Worm (Caenorhabditis elegans) whole organism, L4 larva: ENCODE results near the gene C09H10.4.
A peak's percentile ranks its signal among the peaks of the same experiment; 100 is the strongest.

Experiments
- F44E2.7 ChIP-seq: fragments of 200-800 bp; sonication (Bioruptor generic); IDR thresholded peaks from 2 replicates; pipeline ENCODE4 v2.1.2; 2022; ENCODE audit warnings: missing genetic modification characterization, missing compliant biosample characterization
- F49E8.2 ChIP-seq: sonication (generic microtip); optimal IDR thresholded peaks from 2 replicates; lab custom pipeline; 2016; ENCODE audit warnings: missing compliant biosample characterization, mild to moderate bottlenecking, missing genetic modification characterization, borderline replicate concordance
- R02D3.7 ChIP-seq: fragments of 150-350 bp; sonication (generic microtip); optimal IDR thresholded peaks from 3 replicates; lab custom pipeline; 2014; ENCODE audit warnings: missing biosample characterization, missing genetic modification characterization
- T20F7.1 ChIP-seq: fragments of 200-800 bp; sonication (Bioruptor generic); optimal IDR thresholded peaks from 2 replicates; lab custom pipeline; 2018; ENCODE audit warnings: mild to moderate bottlenecking, missing genetic modification characterization, missing compliant biosample characterization
- Y105C5A.15 ChIP-seq: fragments of 200-800 bp; sonication (Bioruptor generic); IDR thresholded peaks from 2 replicates; pipeline ENCODE4 v1.3.6; 2022; ENCODE audit warnings: missing genetic modification characterization, missing compliant biosample characterization
- Y48G9A.11 ChIP-seq: fragments of 200-800 bp; sonication (Bioruptor generic); IDR thresholded peaks from 2 replicates; pipeline ENCODE4 v1.3.6; 2022; ENCODE audit warnings: missing genetic modification reagents, missing genetic modification characterization, missing compliant biosample characterization
- ZK337.2 ChIP-seq: fragments of 200-800 bp; sonication (Bioruptor generic); IDR thresholded peaks from 2 replicates; pipeline ENCODE4 v1.3.6; 2022; ENCODE audit warnings: missing genetic modification reagents, missing genetic modification characterization, missing compliant biosample characterization
- ZK546.5 ChIP-seq, 2 experiments: sonication (generic microtip); optimal IDR thresholded peaks; 2 replicates each; lab custom pipeline; 2017; ENCODE audit warnings: missing biosample characterization in 2 of 2, missing genetic modification characterization in 2 of 2
- aha-1 ChIP-seq: fragments of 150-350 bp; peaks from one replicate; lab custom pipeline; 2014; ENCODE audit warnings: missing biosample characterization, missing genetic modification characterization
- aly-2 ChIP-seq: sonication (generic microtip); optimal IDR thresholded peaks from 2 replicates; lab custom pipeline; 2018; ENCODE audit warnings: missing biosample characterization, missing genetic modification characterization
- ama-1 ChIP-seq: fragments of 150-350 bp; optimal IDR thresholded peaks from 2 replicates; lab custom pipeline; 2014; ENCODE audit warnings: inconsistent platforms, mixed read lengths
- attf-4 ChIP-seq: sonication (generic microtip); optimal IDR thresholded peaks from 3 replicates; lab custom pipeline; 2017; ENCODE audit warnings: missing biosample characterization, missing genetic modification characterization
- ceh-28 ChIP-seq: fragments of 150-350 bp; optimal IDR thresholded peaks from 2 replicates; lab custom pipeline; 2014; ENCODE audit warnings: missing biosample characterization, missing genetic modification reagents, missing genetic modification characterization
- ceh-32 ChIP-seq: sonication (generic microtip); optimal IDR thresholded peaks from 2 replicates; lab custom pipeline; 2016; ENCODE audit warnings: mild to moderate bottlenecking, missing genetic modification characterization, missing compliant biosample characterization; ENCODE audit not compliant: poor library complexity
- ceh-82 ChIP-seq: sonication (generic microtip); optimal IDR thresholded peaks from 2 replicates; lab custom pipeline; 2017; ENCODE audit warnings: missing biosample characterization, missing genetic modification characterization
- cey-2 ChIP-seq: sonication (generic microtip); optimal IDR thresholded peaks from 3 replicates; lab custom pipeline; 2017; ENCODE audit warnings: missing genetic modification characterization, mild to moderate bottlenecking, missing compliant biosample characterization, antibody characterized with exemption, borderline replicate concordance; ENCODE audit not compliant: insufficient read depth
- daf-12 ChIP-seq: fragments of 150-350 bp; optimal IDR thresholded peaks from 2 replicates; lab custom pipeline; 2014; ENCODE audit warnings: missing biosample characterization, missing genetic modification reagents, missing genetic modification characterization
- daf-19 ChIP-seq: fragments of 200-800 bp; sonication (Bioruptor generic); conservative IDR thresholded peaks from 2 replicates; pipeline ENCODE4 v1.3.6; 2022; ENCODE audit warnings: missing genetic modification characterization, missing compliant biosample characterization
- dmd-6 ChIP-seq: fragments of 200-800 bp; sonication (Bioruptor generic); IDR thresholded peaks from 2 replicates; pipeline ENCODE4 v1.3.6; 2022; ENCODE audit warnings: missing genetic modification reagents, missing genetic modification characterization, missing compliant biosample characterization
- duxl-1 ChIP-seq: sonication (generic microtip); optimal IDR thresholded peaks from 2 replicates; lab custom pipeline; 2016; ENCODE audit warnings: mild to moderate bottlenecking, missing genetic modification characterization, moderate library complexity, missing compliant biosample characterization; ENCODE audit not compliant: poor library complexity
- dve-1 ChIP-seq: sonication (generic microtip); optimal IDR thresholded peaks from 2 replicates; lab custom pipeline; 2017; ENCODE audit warnings: antibody characterized with exemption, mild to moderate bottlenecking, missing genetic modification characterization, missing compliant biosample characterization; ENCODE audit not compliant: insufficient read depth
- egl-43 ChIP-seq: fragments of 200-800 bp; sonication (Bioruptor generic); IDR thresholded peaks from 2 replicates; pipeline ENCODE4 v1.3.6; 2022; ENCODE audit warnings: missing genetic modification reagents, missing genetic modification characterization, missing compliant biosample characterization
- fkh-10 ChIP-seq: fragments of 150-350 bp; optimal IDR thresholded peaks from 2 replicates; lab custom pipeline; 2014; ENCODE audit warnings: missing biosample characterization, missing genetic modification reagents, missing genetic modification characterization
- fos-1 ChIP-seq: fragments of 150-350 bp; optimal IDR thresholded peaks from 2 replicates; lab custom pipeline; 2014; ENCODE audit warnings: missing biosample characterization, missing genetic modification characterization
- gei-8 ChIP-seq: fragments of 200-800 bp; sonication (Bioruptor generic); optimal IDR thresholded peaks from 2 replicates; lab custom pipeline; 2018; ENCODE audit warnings: mild to moderate bottlenecking, missing genetic modification characterization, missing compliant biosample characterization
- hmg-1.1 ChIP-seq: fragments of 200-800 bp; sonication (Bioruptor generic); IDR thresholded peaks from 2 replicates; pipeline ENCODE4 v1.3.6; 2022; ENCODE audit warnings: missing genetic modification reagents, missing genetic modification characterization, missing compliant biosample characterization
- lin-15B ChIP-seq: fragments of 150-350 bp; sonication (generic microtip); optimal IDR thresholded peaks from 3 replicates; lab custom pipeline; 2014; ENCODE audit warnings: missing biosample characterization, missing genetic modification characterization
- lin-29 ChIP-seq: fragments of 200-800 bp; sonication (Bioruptor generic); IDR thresholded peaks from 2 replicates; pipeline ENCODE4 v1.3.6; 2022; ENCODE audit warnings: missing genetic modification reagents, missing genetic modification characterization, missing compliant biosample characterization
- lin-38 ChIP-seq: fragments of 200-800 bp; sonication (Bioruptor generic); IDR thresholded peaks from 2 replicates; pipeline ENCODE4 v1.3.6; 2022; ENCODE audit warnings: missing genetic modification reagents, missing genetic modification characterization, missing compliant biosample characterization
- lin-39 ChIP-seq: fragments of 150-350 bp; optimal IDR thresholded peaks from 2 replicates; lab custom pipeline; 2014; ENCODE audit warnings: missing biosample characterization, missing genetic modification reagents, missing genetic modification characterization
- lir-3 ChIP-seq: sonication (generic microtip); optimal IDR thresholded peaks from 2 replicates; lab custom pipeline; 2016; ENCODE audit warnings: mild to moderate bottlenecking, missing genetic modification characterization, missing compliant biosample characterization
- madf-5 ChIP-seq, 2 experiments: fragments of 200-800 bp; sonication (Bioruptor generic); IDR thresholded peaks; 2 replicates each; pipeline ENCODE4 v1.3.6; 2022; ENCODE audit warnings: missing compliant biosample characterization in 2 of 2, missing genetic modification characterization in 2 of 2
- madf-9 ChIP-seq: fragments of 200-800 bp; sonication (Bioruptor generic); conservative IDR thresholded peaks from 2 replicates; pipeline ENCODE4 v1.3.6; 2022; ENCODE audit warnings: missing genetic modification reagents, missing genetic modification characterization, missing compliant biosample characterization
- mes-2 ChIP-seq: sonication (generic microtip); optimal IDR thresholded peaks from 2 replicates; lab custom pipeline; 2016; ENCODE audit warnings: missing genotype, mild to moderate bottlenecking, missing genetic modification characterization, missing compliant biosample characterization; ENCODE audit not compliant: poor library complexity, severe bottlenecking
- mxl-3 ChIP-seq: fragments of 200-800 bp; sonication (Bioruptor generic); optimal IDR thresholded peaks from 2 replicates; lab custom pipeline; 2018; ENCODE audit warnings: mild to moderate bottlenecking, missing genetic modification characterization, missing compliant biosample characterization
- nhr-11 ChIP-seq: fragments of 150-350 bp; optimal IDR thresholded peaks from 2 replicates; lab custom pipeline; 2014; ENCODE audit warnings: missing biosample characterization, missing genetic modification characterization
- nhr-237 ChIP-seq: sonication (generic microtip); optimal IDR thresholded peaks from 2 replicates; lab custom pipeline; 2017; ENCODE audit warnings: missing biosample characterization, missing genetic modification characterization
- nhr-28 ChIP-seq: fragments of 150-350 bp; optimal IDR thresholded peaks from 2 replicates; lab custom pipeline; 2014; ENCODE audit warnings: missing biosample characterization, missing genetic modification characterization
- nhr-41 ChIP-seq: fragments of 200-800 bp; sonication (Bioruptor generic); IDR thresholded peaks from 2 replicates; pipeline ENCODE4 v1.3.6; 2022; ENCODE audit warnings: missing genetic modification reagents, missing genetic modification characterization, missing compliant biosample characterization
- nhr-42 ChIP-seq: fragments of 200-800 bp; sonication (Bioruptor generic); IDR thresholded peaks from 2 replicates; pipeline ENCODE4 v1.3.6; 2022; ENCODE audit warnings: missing genetic modification characterization, missing compliant biosample characterization
- nhr-6 ChIP-seq: fragments of 150-350 bp; optimal IDR thresholded peaks from 2 replicates; lab custom pipeline; 2014; ENCODE audit warnings: missing biosample characterization, missing genetic modification characterization
- nhr-76 ChIP-seq: fragments of 150-350 bp; optimal IDR thresholded peaks from 2 replicates; lab custom pipeline; 2014; ENCODE audit warnings: missing biosample characterization, missing genetic modification characterization
- nhr-77 ChIP-seq: fragments of 150-350 bp; optimal IDR thresholded peaks from 2 replicates; lab custom pipeline; 2014; ENCODE audit warnings: missing biosample characterization, missing genetic modification characterization
- pha-4 ChIP-seq, 2 experiments: fragments of 150-350 bp in 1 of 2; fragments of 200-800 bp in 1 of 2; sonication (Bioruptor generic) in 1 of 2; IDR thresholded peaks in 1 of 2; optimal IDR thresholded peaks in 1 of 2; 2 replicates each; pipeline versions ENCODE4 v1.3.6 to Lab custom; 2014 to 2022; ENCODE audit warnings: missing genetic modification characterization in 2 of 2, missing genetic modification reagents in 2 of 2, missing biosample characterization in 1 of 2, missing compliant biosample characterization in 1 of 2
- php-3 ChIP-seq: fragments of 200-800 bp; sonication (Bioruptor generic); IDR thresholded peaks from 2 replicates; pipeline ENCODE4 v1.3.6; 2022; ENCODE audit warnings: missing genetic modification reagents, missing genetic modification characterization, missing compliant biosample characterization
- rbr-2 ChIP-seq: sonication (generic microtip); optimal IDR thresholded peaks from 2 replicates; lab custom pipeline; 2016; ENCODE audit warnings: missing genotype, missing genetic modification characterization, missing compliant biosample characterization
- saeg-2 ChIP-seq: fragments of 200-800 bp; sonication (Bioruptor generic); IDR thresholded peaks from 2 replicates; pipeline ENCODE4 v1.3.6; 2022; ENCODE audit warnings: missing genetic modification reagents, missing genetic modification characterization, missing compliant biosample characterization
- snpc-1.2 ChIP-seq: fragments of 200-800 bp; sonication (Bioruptor generic); IDR thresholded peaks from 2 replicates; pipeline ENCODE4 v1.3.6; 2022; ENCODE audit warnings: missing genetic modification reagents, missing genetic modification characterization, missing compliant biosample characterization
- snpc-4 ChIP-seq: fragments of 150-350 bp; optimal IDR thresholded peaks from 2 replicates; lab custom pipeline; 2014; ENCODE audit warnings: missing biosample characterization, missing genetic modification characterization
- unc-39 ChIP-seq: sonication (generic microtip); optimal IDR thresholded peaks from 2 replicates; lab custom pipeline; 2017; ENCODE audit warnings: missing biosample characterization, missing genetic modification characterization
- zag-1 ChIP-seq: fragments of 150-350 bp; optimal IDR thresholded peaks from 2 replicates; lab custom pipeline; 2014; ENCODE audit warnings: missing biosample characterization, missing genetic modification characterization
- zip-11 ChIP-seq: fragments of 200-800 bp; sonication (Bioruptor generic); IDR thresholded peaks from 2 replicates; pipeline ENCODE4 v1.3.6; 2022; ENCODE audit warnings: missing genetic modification characterization, missing compliant biosample characterization

C09H10.4 gene

ce11 chrII:11103052-11103451 is 3.1 kb downstream of the C09H10.4 start (continued):
- no peak for TF ChIP-seq lir-3 (tag; lab: Kevin White, UChicago)
- TF ChIP-seq nhr-6, result peak; percentile 76
- TF ChIP-seq lin-39 (tag; lab: Kevin White, UChicago), result no peak
- TF ChIP-seq dmd-6 (GFP tag; lab: Robert Waterston, UW), result peak; percentile 49; the same call in 1 of the 2 replicates
- no peak for TF ChIP-seq ZK546.5 (tag; optimal IDR thresholded peaks at IDR 0.05; lab: Kevin White, UChicago)
- TF ChIP-seq R02D3.7, result no peak
- TF ChIP-seq gei-8, result no peak
- TF ChIP-seq egl-43 (GFP tag; lab: Robert Waterston, UW), result no peak
- no peak for TF ChIP-seq cey-2 (tag; lab: Kevin White, UChicago)
- TF ChIP-seq pha-4 (GFP tag; IDR thresholded peaks at IDR 0.05; lab: Robert Waterston, UW), result no peak
- TF ChIP-seq pha-4 (tag; optimal IDR thresholded peaks at IDR 0.05; lab: Kevin White, UChicago), result peak; percentile 66
- no peak for TF ChIP-seq ZK337.2
- no peak for TF ChIP-seq T20F7.1 (GFP tag; lab: Kevin White, UChicago)
- TF ChIP-seq ceh-28 (tag; lab: Kevin White, UChicago), result no peak
- no peak for TF ChIP-seq unc-39 (tag; lab: Kevin White, UChicago)
- no peak for TF ChIP-seq madf-5 (GFP tag; IDR thresholded peaks at IDR 0.05; lab: Robert Waterston, UW)
- no peak for TF ChIP-seq aly-2 (tag; lab: Kevin White, UChicago)
- TF ChIP-seq nhr-41 (GFP tag; lab: Robert Waterston, UW), result no peak
- TF ChIP-seq nhr-28 (tag; lab: Kevin White, UChicago), result peak; percentile 77
- peak; percentile 52 for TF ChIP-seq mxl-3 (GFP tag; lab: Kevin White, UChicago)
- peak; percentile 80 for TF ChIP-seq dve-1 (tag; lab: Kevin White, UChicago)
- no peak for TF ChIP-seq ceh-32 (tag; lab: Kevin White, UChicago)
- no peak for TF ChIP-seq nhr-76 (tag; lab: Kevin White, UChicago)
- no peak for TF ChIP-seq saeg-2 (GFP tag; lab: Robert Waterston, UW)
- no peak for TF ChIP-seq duxl-1 (tag; lab: Kevin White, UChicago)
- TF ChIP-seq zag-1 (tag; lab: Kevin White, UChicago), result no peak
- no peak for TF ChIP-seq php-3 (GFP tag; lab: Robert Waterston, UW)
- TF ChIP-seq aha-1 (tag; lab: Kevin White, UChicago), result peak; percentile 83
- TF ChIP-seq lin-15B (tag; lab: Kevin White, UChicago), result no peak
- peak; percentile 29 for TF ChIP-seq fkh-10 (GFP tag; lab: Kevin White, UChicago)
- TF ChIP-seq nhr-77 (tag; lab: Kevin White, UChicago), result peak; percentile 72
- 0 out of 2 replicates have a peak, but pooled peaks have one; percentile 11 for TF ChIP-seq nhr-42 (GFP tag; lab: Robert Waterston, UW)
- TF ChIP-seq lin-38 (GFP tag; lab: Robert Waterston, UW), result peak; percentile 83
- TF ChIP-seq F44E2.7, result no peak
- no peak for TF ChIP-seq Y48G9A.11
- TF ChIP-seq madf-9 (GFP tag; lab: Robert Waterston, UW), result no peak
- TF ChIP-seq fos-1 (tag; lab: Kevin White, UChicago), result no peak
- TF ChIP-seq nhr-11 (tag; lab: Kevin White, UChicago), result peak; percentile 32
- no peak for TF ChIP-seq zip-11
- no peak for TF ChIP-seq attf-4 (tag; lab: Kevin White, UChicago)
- no peak for TF ChIP-seq lin-29 (GFP tag; lab: Robert Waterston, UW)
- peak; percentile 37; the same call in 1 of the 2 replicates for TF ChIP-seq hmg-1.1 (GFP tag; lab: Robert Waterston, UW)
- no peak for TF ChIP-seq Y105C5A.15
- no peak for TF ChIP-seq nhr-237 (tag; lab: Kevin White, UChicago)
- peak; percentile 56 for TF ChIP-seq rbr-2 (tag; lab: Kevin White, UChicago)
- peak; percentile 76 for TF ChIP-seq mes-2 (tag; lab: Kevin White, UChicago)
- TF ChIP-seq ama-1, result no peak
- TF ChIP-seq F49E8.2 (tag; lab: Kevin White, UChicago), result no peak
- no peak for TF ChIP-seq daf-19 (GFP tag; lab: Robert Waterston, UW)
- TF ChIP-seq snpc-4 (tag; lab: Kevin White, UChicago), result no peak
- no peak for TF ChIP-seq daf-12
- TF ChIP-seq snpc-1.2, result no peak
- no peak for TF ChIP-seq ceh-82
